Worm (Caenorhabditis elegans) whole organism, early embryonic: ENCODE results near the gene spe-41.

Experiments used
- B0310.2 ChIP-seq: sonication (generic microtip); optimal IDR thresholded peaks from 2 replicates; lab custom pipeline; 2016; ENCODE audit warnings: mild to moderate bottlenecking, missing genetic modification characterization, missing compliant biosample characterization
- F13C5.2 ChIP-seq: sonication (generic microtip); optimal IDR thresholded peaks from 2 replicates; lab custom pipeline; 2017; ENCODE audit warnings: mild to moderate bottlenecking, missing genetic modification characterization, inconsistent platforms, missing compliant biosample characterization
- aly-1 ChIP-seq: sonication (generic microtip); optimal IDR thresholded peaks from 2 replicates; lab custom pipeline; 2016; ENCODE audit warnings: missing genetic modification characterization, missing compliant biosample characterization
- ama-1 ChIP-seq: fragments of 150-350 bp; optimal IDR thresholded peaks from 2 replicates; lab custom pipeline; 2014
- ceh-13 ChIP-seq: fragments of 200-800 bp; sonication (Bioruptor generic); optimal IDR thresholded peaks from 2 replicates; lab custom pipeline; 2018; ENCODE audit warnings: mild to moderate bottlenecking, missing genetic modification characterization, missing compliant biosample characterization
- ceh-36 ChIP-seq: sonication (generic microtip); optimal IDR thresholded peaks from 2 replicates; lab custom pipeline; 2016; ENCODE audit warnings: missing genetic modification characterization, inconsistent platforms, missing compliant biosample characterization
- ets-7 ChIP-seq: sonication (generic microtip); optimal IDR thresholded peaks from 2 replicates; lab custom pipeline; 2016; ENCODE audit warnings: missing genotype, missing genetic modification characterization, missing compliant biosample characterization
- flt-1 ChIP-seq: fragments of 200-800 bp; sonication (Bioruptor generic); IDR thresholded peaks from 2 replicates; pipeline ENCODE4 v1.3.6; 2022; ENCODE audit warnings: missing genetic modification characterization, missing compliant biosample characterization
- hmbx-1 ChIP-seq: sonication (generic microtip); optimal IDR thresholded peaks from 2 replicates; lab custom pipeline; 2016; ENCODE audit warnings: mild to moderate bottlenecking, missing genetic modification characterization, missing compliant biosample characterization
- hmg-4 ChIP-seq: fragments of 200-800 bp; sonication (Bioruptor generic); optimal IDR thresholded peaks from 2 replicates; lab custom pipeline; 2018; ENCODE audit warnings: mild to moderate bottlenecking, missing genetic modification characterization, missing compliant biosample characterization
- hnd-1 ChIP-seq: sonication (generic microtip); optimal IDR thresholded peaks from 2 replicates; lab custom pipeline; 2016; ENCODE audit warnings: missing genetic modification characterization, missing compliant biosample characterization
- pes-1 ChIP-seq: fragments of 200-800 bp; sonication (Bioruptor generic); IDR thresholded peaks from 2 replicates; pipeline ENCODE4 v1.3.6; 2022; ENCODE audit warnings: missing genetic modification reagents, missing genetic modification characterization, missing compliant biosample characterization
- scrt-1 ChIP-seq: fragments of 200-800 bp; sonication (Bioruptor generic); IDR thresholded peaks from 2 replicates; pipeline ENCODE4 v1.3.6; 2022; ENCODE audit warnings: missing genetic modification characterization, missing compliant biosample characterization
- sea-1 ChIP-seq: fragments of 200-800 bp; sonication (Bioruptor generic); conservative IDR thresholded peaks from 2 replicates; pipeline ENCODE4 v1.3.6; 2022; ENCODE audit warnings: missing genetic modification characterization, missing compliant biosample characterization
- tbx-11 ChIP-seq: fragments of 200-800 bp; sonication (Bioruptor generic); IDR thresholded peaks from 2 replicates; pipeline ENCODE4 v1.3.6; 2022; ENCODE audit warnings: missing genetic modification characterization, missing compliant biosample characterization
- tbx-37 ChIP-seq: fragments of 200-800 bp; sonication (Bioruptor generic); conservative IDR thresholded peaks from 2 replicates; pipeline ENCODE4 v1.3.6; 2022; ENCODE audit warnings: missing genetic modification reagents, missing genetic modification characterization, missing compliant biosample characterization
- tra-4 ChIP-seq: sonication (generic microtip); optimal IDR thresholded peaks from 2 replicates; lab custom pipeline; 2017; ENCODE audit warnings: missing genetic modification characterization, missing compliant biosample characterization

The spe-41 gene

DNA sequence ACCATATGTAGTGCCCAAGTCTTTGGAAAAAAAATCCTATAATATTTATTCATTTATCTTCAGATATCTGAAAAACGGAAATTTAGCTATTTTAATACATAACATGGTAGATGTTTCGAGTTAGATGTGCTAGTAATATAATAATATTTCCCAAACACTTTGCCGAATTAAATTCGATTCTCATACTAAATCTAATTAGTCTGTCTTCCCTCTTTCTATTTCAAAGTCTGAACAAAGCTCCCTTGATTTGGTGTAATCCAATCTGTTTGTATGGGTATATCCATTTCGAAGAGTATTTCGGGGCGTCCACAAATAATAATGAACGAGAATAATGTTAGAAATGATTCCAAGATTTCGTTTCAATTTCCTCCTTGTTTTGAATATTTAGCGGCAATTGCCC lies 29.6 kb downstream of the spe-41 start:
- TF ChIP-seq hmbx-1 (tag; lab: Kevin White, UChicago) = no peak
- TF ChIP-seq tra-4 = no peak
- no peak for TF ChIP-seq hmg-4 (GFP tag; lab: Kevin White, UChicago)
- TF ChIP-seq tbx-11 (GFP tag; lab: Robert Waterston, UW) = no peak
- TF ChIP-seq ama-1 (lab: Kevin White, UChicago) = no peak
- TF ChIP-seq pes-1 (GFP tag; lab: Robert Waterston, UW) = no peak
- TF ChIP-seq tbx-37 (GFP tag; lab: Robert Waterston, UW) = no peak
- TF ChIP-seq flt-1 (GFP tag; lab: Robert Waterston, UW) = no peak
- TF ChIP-seq hnd-1 = no peak
- TF ChIP-seq B0310.2 (tag; lab: Kevin White, UChicago) = no peak
- TF ChIP-seq ceh-36 (tag; lab: Kevin White, UChicago) = no peak
- no peak for TF ChIP-seq scrt-1
- TF ChIP-seq F13C5.2 (tag; lab: Kevin White, UChicago) = no peak
- no peak for TF ChIP-seq aly-1
- TF ChIP-seq ets-7 (tag; lab: Kevin White, UChicago) = no peak
- no peak for TF ChIP-seq ceh-13 (GFP tag; lab: Kevin White, UChicago)
- no peak for TF ChIP-seq sea-1 (GFP tag; lab: Robert Waterston, UW)

DNA sequence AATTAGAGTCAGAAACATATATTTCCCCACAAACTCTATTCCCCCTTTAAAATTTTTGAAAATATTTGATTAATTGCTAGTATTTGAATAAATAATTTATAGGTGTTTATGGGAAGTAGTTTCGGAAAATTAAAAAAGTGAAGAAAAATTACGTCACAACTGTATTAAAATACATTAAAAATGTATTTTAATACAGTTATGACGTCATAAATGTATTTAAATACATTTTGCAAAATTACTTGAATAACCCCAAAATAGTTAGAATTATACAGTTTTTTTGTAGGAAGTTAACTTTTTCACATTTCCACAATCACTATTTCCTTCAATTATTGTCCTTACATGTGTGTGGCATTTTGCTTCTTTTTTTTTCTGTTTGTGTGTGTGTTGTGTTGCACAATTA lies 30.6 kb downstream of the spe-41 start:
- TF ChIP-seq tbx-37 (GFP tag; lab: Robert Waterston, UW) (no peak), flt-1 (GFP tag; lab: Robert Waterston, UW) (no peak), pes-1 (GFP tag; lab: Robert Waterston, UW) (no peak), B0310.2 (tag; lab: Kevin White, UChicago) (no peak), sea-1 (GFP tag; lab: Robert Waterston, UW) (no peak), F13C5.2 (tag; lab: Kevin White, UChicago) (no peak), ceh-13 (GFP tag; lab: Kevin White, UChicago) (no peak), ama-1 (lab: Kevin White, UChicago) (no peak)

DNA sequence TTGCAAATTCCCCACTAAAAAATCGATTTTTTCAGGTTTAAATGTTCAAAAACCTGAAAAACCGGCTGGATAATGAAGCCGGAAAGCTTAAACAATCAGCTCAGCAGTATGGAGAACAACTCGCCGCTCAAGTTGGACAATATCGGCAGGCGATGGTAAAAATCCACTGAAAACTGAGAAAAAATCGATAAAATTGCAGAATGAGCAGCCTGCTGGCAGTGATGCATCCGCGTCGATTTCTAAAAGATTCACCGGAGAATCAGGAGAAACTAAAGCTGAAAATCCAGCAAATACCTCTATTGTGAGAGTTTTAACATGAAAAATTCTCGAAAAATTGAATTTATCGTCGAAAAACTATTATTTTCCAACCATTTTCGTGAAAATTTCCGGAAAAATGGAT lies 38.5 kb downstream of the spe-41 start, which contains the start of gene golg-4:
TSS of gene golg-4 (plus strand) at position 34 of the 400 bp plus-strand sequence.
- no peak for TF ChIP-seq ceh-36 (tag; lab: Kevin White, UChicago)
- no peak for TF ChIP-seq scrt-1
- no peak for TF ChIP-seq tbx-11 (GFP tag; lab: Robert Waterston, UW)
- no peak for TF ChIP-seq F13C5.2 (tag; lab: Kevin White, UChicago)
- no peak for TF ChIP-seq tra-4
- TF ChIP-seq hmg-4 (GFP tag; lab: Kevin White, UChicago) = no peak
- TF ChIP-seq pes-1 (GFP tag; lab: Robert Waterston, UW) = no peak
- no peak for TF ChIP-seq aly-1
- TF ChIP-seq ceh-13 (GFP tag; lab: Kevin White, UChicago) = no peak
- TF ChIP-seq flt-1 (GFP tag; lab: Robert Waterston, UW) = no peak
- no peak for TF ChIP-seq B0310.2 (tag; lab: Kevin White, UChicago)
- no peak for TF ChIP-seq hmbx-1 (tag; lab: Kevin White, UChicago)
- no peak for TF ChIP-seq hnd-1

DNA sequence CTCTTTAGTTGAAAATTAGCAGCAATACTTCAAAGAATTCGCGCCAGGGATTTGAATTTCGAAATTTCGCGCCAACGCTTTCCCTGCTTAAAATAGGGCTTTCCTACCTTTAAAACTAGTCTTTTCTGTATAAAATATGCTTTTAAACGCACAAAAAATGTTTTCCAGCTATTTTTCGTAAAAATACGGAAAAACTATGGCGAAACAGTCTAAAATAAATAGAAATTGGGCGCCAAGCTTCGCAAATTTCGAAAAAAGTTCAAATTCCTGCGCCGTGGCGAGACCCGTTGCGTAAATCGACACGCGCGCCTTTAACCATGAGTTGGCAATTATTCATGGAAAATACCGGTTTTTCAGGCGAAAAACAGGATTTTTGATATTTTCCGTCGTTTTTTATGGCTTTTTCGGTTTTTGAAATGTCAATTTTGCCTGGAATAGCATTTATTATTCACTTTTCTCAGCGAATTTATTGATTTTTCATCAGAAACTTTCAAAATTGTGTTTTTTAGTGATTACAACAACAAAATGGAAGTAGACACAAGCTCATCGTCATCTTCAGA lies 39.6 kb downstream of the spe-41 start, which contains the start of the genes npp-9 and F59A2.5:
TSS of gene npp-9 (minus strand) at position 126 of the 560 bp plus-strand sequence.
TSS of gene F59A2.5 (plus strand) at position 510 of the 560 bp plus-strand sequence.
- TF ChIP-seq F13C5.2 (tag; lab: Kevin White, UChicago) (peak; percentile 32), ets-7 (tag; lab: Kevin White, UChicago) (no peak), tbx-11 (GFP tag; lab: Robert Waterston, UW) (0 out of 2 replicates have a peak, but pooled peaks have one; percentile 24)

DNA sequence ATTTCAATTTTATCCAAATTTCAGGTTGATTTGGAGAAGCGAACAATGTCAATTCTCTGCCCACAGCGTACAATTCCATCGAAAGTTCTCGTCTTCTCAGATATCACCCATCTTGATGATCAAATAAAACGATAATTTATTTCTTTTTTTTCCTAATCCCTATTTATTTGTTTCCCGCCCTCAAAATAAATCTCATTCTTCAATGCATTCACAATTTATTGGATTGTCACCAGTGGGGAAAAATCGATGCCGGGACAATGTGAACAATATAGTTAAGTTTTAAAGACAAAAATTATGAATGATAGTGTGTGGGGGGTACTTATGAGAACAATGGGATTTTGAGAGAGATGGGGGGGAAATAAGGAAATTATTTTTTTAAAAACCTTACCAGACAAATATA lies 43.6 kb downstream of the spe-41 start:
- TF ChIP-seq pes-1 (GFP tag; lab: Robert Waterston, UW) = no peak
- TF ChIP-seq scrt-1 = no peak
- no peak for TF ChIP-seq hmbx-1 (tag; lab: Kevin White, UChicago)
- no peak for TF ChIP-seq ceh-13 (GFP tag; lab: Kevin White, UChicago)
- no peak for TF ChIP-seq sea-1 (GFP tag; lab: Robert Waterston, UW)
- no peak for TF ChIP-seq tbx-37 (GFP tag; lab: Robert Waterston, UW)
- TF ChIP-seq ama-1 (lab: Kevin White, UChicago) = no peak

DNA sequence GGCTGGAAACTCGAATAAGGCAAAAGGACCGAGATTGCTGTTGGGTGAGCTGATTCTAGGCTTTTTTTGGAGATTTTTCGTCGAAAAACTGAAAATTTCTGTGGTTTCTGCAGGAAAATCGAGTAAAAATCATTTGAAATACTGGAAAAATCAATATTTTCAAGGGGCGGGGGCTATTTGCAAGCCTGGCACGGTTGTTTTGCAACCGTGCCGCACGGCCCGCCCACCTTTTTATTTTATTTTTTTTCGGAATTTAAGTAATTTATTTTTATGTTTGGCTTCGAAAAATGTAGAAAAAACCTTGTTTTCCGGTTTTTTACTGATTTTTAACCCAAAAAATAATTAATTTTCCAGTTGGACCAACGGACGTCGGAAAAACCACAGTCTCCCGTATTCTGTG lies 45.5 kb downstream of the spe-41 start:
- no peak for TF ChIP-seq F13C5.2 (tag; lab: Kevin White, UChicago)
- peak; percentile 40; the same call in 1 of the 2 replicates for TF ChIP-seq pes-1 (GFP tag; lab: Robert Waterston, UW)
- TF ChIP-seq scrt-1 = no peak

DNA sequence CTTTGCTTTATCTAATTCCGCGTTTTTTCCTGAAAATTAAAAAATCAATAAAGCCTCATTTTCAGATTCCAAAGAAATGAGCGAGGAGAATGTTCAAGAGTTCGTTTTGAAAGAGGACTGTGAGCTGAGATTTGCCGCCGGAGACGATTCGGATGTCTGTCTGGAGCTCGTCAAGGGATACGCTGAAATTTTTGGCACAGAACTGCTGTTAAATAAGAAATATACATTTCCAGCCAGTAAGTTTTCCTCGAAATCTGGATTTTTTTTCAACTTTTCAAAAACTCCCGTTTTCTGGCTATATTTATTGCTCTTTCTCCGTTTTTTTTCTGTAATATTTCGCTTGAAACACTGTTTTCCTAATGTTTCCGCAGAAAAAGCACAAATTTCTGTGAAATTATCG lies 46.3 kb downstream of the spe-41 start, which contains the start of gene clpf-1:
TSS of gene clpf-1 (plus strand) at position 66 of the 400 bp plus-strand sequence.
- TF ChIP-seq scrt-1 = no peak
- no peak for TF ChIP-seq sea-1 (GFP tag; lab: Robert Waterston, UW)
- TF ChIP-seq ceh-36 (tag; lab: Kevin White, UChicago) = no peak
- TF ChIP-seq pes-1 (GFP tag; lab: Robert Waterston, UW) = no peak
- TF ChIP-seq tbx-37 (GFP tag; lab: Robert Waterston, UW) = no peak
- no peak for TF ChIP-seq tra-4
- TF ChIP-seq flt-1 (GFP tag; lab: Robert Waterston, UW) = no peak
- TF ChIP-seq F13C5.2 (tag; lab: Kevin White, UChicago) = no peak
- no peak for TF ChIP-seq ceh-13 (GFP tag; lab: Kevin White, UChicago)
- no peak for TF ChIP-seq tbx-11 (GFP tag; lab: Robert Waterston, UW)
- TF ChIP-seq hnd-1 = no peak
- no peak for TF ChIP-seq ama-1 (lab: Kevin White, UChicago)
- TF ChIP-seq B0310.2 (tag; lab: Kevin White, UChicago) = no peak
- no peak for TF ChIP-seq hmbx-1 (tag; lab: Kevin White, UChicago)
- TF ChIP-seq aly-1 = no peak
- TF ChIP-seq hmg-4 (GFP tag; lab: Kevin White, UChicago) = no peak
- TF ChIP-seq ets-7 (tag; lab: Kevin White, UChicago) = no peak
